Worm (Caenorhabditis elegans) whole organism, midembryonic: ENCODE measurements around the gene hil-2.
"Not testable (repeated sequence)": the region's sequence is repeated elsewhere in the genome, so short reads cannot be mapped to it uniquely, and the experiment has no call there.

Experiments used
- tab-1 ChIP-seq: fragments of 200-800 bp; sonication (Bioruptor generic); IDR thresholded peaks from 2 replicates; pipeline ENCODE4 v1.3.6; 2022; ENCODE audit warnings: missing genetic modification characterization, missing compliant biosample characterization
- ztf-29 ChIP-seq: fragments of 200-800 bp; sonication (Bioruptor generic); IDR thresholded peaks from 2 replicates; pipeline ENCODE4 v1.3.6; 2022; ENCODE audit warnings: missing genetic modification reagents, missing genetic modification characterization, missing compliant biosample characterization

ce11 chrIV:6317357-6317756 lies 23.3 kb downstream of the hil-2 start, which contains the start of gene Y73B6BL.12:
- TF ChIP-seq tab-1, ztf-29 (GFP tag; lab: Robert Waterston, UW): not testable (repeated sequence)
